Worm (Caenorhabditis elegans) whole organism, L4 larva: Measurements from ENCODE around the gene rcan-1.

Experiments used
- ZK546.5 ChIP-seq, 2 experiments: sonication (generic microtip); optimal IDR thresholded peaks; 2 replicates each; lab custom pipeline; 2017; ENCODE audit warnings: missing biosample characterization in 2 of 2, missing genetic modification characterization in 2 of 2
- ama-1 ChIP-seq: fragments of 150-350 bp; optimal IDR thresholded peaks from 2 replicates; lab custom pipeline; 2014; ENCODE audit warnings: inconsistent platforms, mixed read lengths
- ceh-28 ChIP-seq: fragments of 150-350 bp; optimal IDR thresholded peaks from 2 replicates; lab custom pipeline; 2014; ENCODE audit warnings: missing biosample characterization, missing genetic modification reagents, missing genetic modification characterization
- ceh-82 ChIP-seq: sonication (generic microtip); optimal IDR thresholded peaks from 2 replicates; lab custom pipeline; 2017; ENCODE audit warnings: missing biosample characterization, missing genetic modification characterization
- ces-1 ChIP-seq: fragments of 150-350 bp; sonication (generic microtip); optimal IDR thresholded peaks from 4 replicates; lab custom pipeline; 2014; ENCODE audit warnings: missing biosample characterization, missing genetic modification reagents, missing genetic modification characterization
- dmd-8 ChIP-seq: fragments of 200-800 bp; sonication (Bioruptor generic); IDR thresholded peaks from 2 replicates; pipeline ENCODE4 v1.3.6; 2022; ENCODE audit warnings: missing genetic modification characterization, missing compliant biosample characterization
- egl-27 ChIP-seq: sonication (generic microtip); optimal IDR thresholded peaks from 3 replicates; lab custom pipeline; 2017; ENCODE audit warnings: missing biosample characterization, missing genetic modification reagents, missing genetic modification characterization
- mdt-29 ChIP-seq: fragments of 200-800 bp; sonication (Bioruptor generic); IDR thresholded peaks from 2 replicates; pipeline ENCODE4 v1.3.6; 2022; ENCODE audit warnings: missing genetic modification reagents, missing genetic modification characterization, missing compliant biosample characterization
- mep-1 ChIP-seq: fragments of 150-350 bp; sonication (generic microtip); optimal IDR thresholded peaks from 3 replicates; lab custom pipeline; 2014; ENCODE audit warnings: missing biosample characterization, missing genetic modification characterization
- nhr-237 ChIP-seq: sonication (generic microtip); optimal IDR thresholded peaks from 2 replicates; lab custom pipeline; 2017; ENCODE audit warnings: missing biosample characterization, missing genetic modification characterization
- nhr-41 ChIP-seq: fragments of 200-800 bp; sonication (Bioruptor generic); IDR thresholded peaks from 2 replicates; pipeline ENCODE4 v1.3.6; 2022; ENCODE audit warnings: missing genetic modification reagents, missing genetic modification characterization, missing compliant biosample characterization
- skn-1 ChIP-seq: fragments of 150-350 bp; optimal IDR thresholded peaks from 2 replicates; lab custom pipeline; 2014; ENCODE audit warnings: missing biosample characterization, missing genetic modification characterization

DNA sequence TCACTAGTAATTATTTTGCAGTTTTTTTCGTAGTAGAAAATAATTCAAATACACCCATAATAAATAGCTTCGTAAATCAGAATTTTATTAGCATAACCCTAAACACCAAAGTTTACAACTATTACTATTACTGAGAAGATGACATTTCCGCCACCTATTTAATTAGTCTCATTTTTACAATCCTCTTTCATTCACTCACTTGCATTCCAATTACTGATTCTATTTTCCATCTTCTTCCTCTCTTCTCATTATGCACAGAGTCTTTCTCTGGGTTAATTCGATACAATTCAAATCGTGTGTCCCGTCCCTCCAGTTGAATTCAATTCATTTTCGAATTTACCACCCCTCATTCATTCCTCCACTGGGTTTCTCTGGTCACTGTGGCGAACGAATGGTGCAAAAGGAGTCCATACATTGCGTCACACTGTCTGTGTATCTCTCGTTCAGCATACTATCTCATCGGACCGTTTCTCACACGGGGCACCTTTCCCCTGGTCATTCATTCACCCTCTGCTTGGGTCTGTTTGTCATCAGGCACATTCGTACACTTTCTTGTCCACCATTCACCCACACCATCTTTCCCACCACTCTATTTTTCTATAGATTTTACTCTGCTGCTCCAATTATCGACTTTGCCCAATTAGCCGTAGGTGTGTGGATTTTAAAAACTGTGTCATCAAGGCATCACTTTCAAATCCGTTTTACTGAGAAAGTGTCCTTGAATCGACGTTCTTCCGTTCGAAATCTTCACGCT is 36.5 kb upstream of the rcan-1 start:
- no peak for TF ChIP-seq nhr-237 (tag; lab: Kevin White, UChicago)
- TF ChIP-seq egl-27 (tag; lab: Kevin White, UChicago): no peak
- no peak for TF ChIP-seq dmd-8 (GFP tag; lab: Robert Waterston, UW)
- no peak for TF ChIP-seq mep-1 (tag; lab: Kevin White, UChicago)
- no peak for TF ChIP-seq ZK546.5 (tag; optimal IDR thresholded peaks at IDR 0.05; lab: Kevin White, UChicago)
- no peak for TF ChIP-seq ceh-28 (tag; lab: Kevin White, UChicago)
- TF ChIP-seq ceh-82 (tag; lab: Kevin White, UChicago): no peak
- TF ChIP-seq nhr-41 (GFP tag; lab: Robert Waterston, UW): no peak
- TF ChIP-seq mdt-29 (GFP tag; lab: Robert Waterston, UW): no peak
- no peak for TF ChIP-seq ces-1
- no peak for TF ChIP-seq ama-1 (lab: Kevin White, UChicago)
- TF ChIP-seq skn-1 (tag; lab: Kevin White, UChicago): no peak
